Worm (Caenorhabditis elegans) whole organism, L4/young adult: Measurements from ENCODE around the gene C36C9.4.

Experiments
- W03F9.2 ChIP-seq: fragments of 150-350 bp; optimal IDR thresholded peaks from 2 replicates; lab custom pipeline; 2014; ENCODE audit warnings: missing biosample characterization, missing genetic modification characterization
- dao-5 ChIP-seq: sonication (generic microtip); optimal IDR thresholded peaks from 2 replicates; lab custom pipeline; 2016; ENCODE audit warnings: missing genotype, missing genetic modification characterization, moderate library complexity, missing compliant biosample characterization
- him-1 ChIP-seq: sonication (generic microtip); optimal IDR thresholded peaks from 2 replicates; lab custom pipeline; 2016; ENCODE audit warnings: missing genotype, missing genetic modification reagents, missing genetic modification characterization, missing compliant biosample characterization

DNA sequence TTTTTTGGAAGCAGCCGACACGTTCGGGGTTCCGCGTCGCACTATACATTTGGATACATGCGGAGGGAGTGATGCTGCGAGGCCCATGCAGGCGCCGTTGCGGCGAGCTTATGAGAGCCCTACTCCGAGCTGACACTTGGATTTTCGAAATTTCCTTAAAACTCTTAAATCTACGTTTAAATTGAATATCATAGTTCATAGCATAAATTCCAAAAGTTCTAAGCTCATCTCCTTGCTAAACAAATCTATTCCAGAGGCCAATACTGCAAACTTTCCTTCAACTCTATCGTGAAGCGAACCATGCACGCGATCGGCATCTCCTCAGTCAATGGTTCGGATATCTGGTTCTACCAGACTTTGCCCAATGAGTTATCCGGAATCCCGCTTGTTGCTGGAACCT lies 32.8 kb upstream of the C36C9.4 start, which contains the start of gene dgn-3:
- TF ChIP-seq him-1 (no peak), W03F9.2 (tag; lab: Kevin White, UChicago) (no peak), dao-5 (tag; lab: Kevin White, UChicago) (no peak)
